Fruit fly (Drosophila melanogaster): ENCODE results near the gene Rpt3.

- TF ChIP-seq CG16779 (tag; optimal IDR thresholded peaks at IDR 0.05), result no peak
- TF ChIP-seq Eip78C (GFP tag), result no peak
- no peak for TF ChIP-seq CG6163 (GFP tag; IDR thresholded peaks at IDR 0.05)
- TF ChIP-seq Sox15 (GFP tag; optimal IDR thresholded peaks at IDR 0.05), result no peak
These were observed 29.6 kb upstream of the Rpt3 start for dm6 chrX:11095276-11095675.

Data from whole organism, prepupa.